Worm (Caenorhabditis elegans): ENCODE data around the gene F59F5.5.
A peak's percentile ranks its signal among the peaks of the same experiment; 100 is the strongest.

Gene F59F5.5

DNA sequence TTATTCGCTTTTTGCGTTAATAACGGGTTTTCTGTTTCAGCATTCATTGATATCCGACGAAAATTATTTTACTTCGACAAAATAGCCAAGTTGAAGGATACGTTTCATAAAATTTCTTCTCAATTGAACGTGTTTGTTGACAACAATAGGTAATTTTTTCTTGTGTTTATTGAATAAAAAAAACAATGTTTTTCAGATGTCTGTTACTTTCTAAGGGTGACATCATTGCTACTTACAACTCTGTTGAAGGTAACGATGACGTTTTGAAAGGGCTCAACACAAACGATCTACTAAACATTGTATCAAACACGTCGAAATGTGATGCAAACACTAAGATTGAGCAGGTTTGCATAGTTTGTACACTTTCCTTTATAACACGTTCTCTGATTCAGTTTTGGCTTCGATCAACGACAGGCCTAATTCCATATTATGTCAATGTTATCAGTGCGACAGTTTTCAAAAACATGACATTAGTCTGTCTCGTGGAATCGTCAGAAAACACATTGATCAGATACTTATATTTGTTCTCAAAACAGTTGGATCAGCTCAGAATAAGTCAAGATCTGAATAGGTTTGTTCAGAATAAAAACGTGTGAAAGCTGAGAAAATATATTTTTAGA lies 11.1 kb upstream of the F59F5.5 start:
- no peak for TF ChIP-seq Y48G9A.11 (GFP tag; IDR thresholded peaks at IDR 0.05)
- peak; percentile 18 for TF ChIP-seq hlh-30 (tag; optimal IDR thresholded peaks at IDR 0.05; ENCODE audit: insufficient read depth)
- peak in 1 of 2 experiments; percentile 28 for TF ChIP-seq hif-1 (tag; optimal IDR thresholded peaks at IDR 0.05)
- no peak for TF ChIP-seq lir-3 (tag; optimal IDR thresholded peaks at IDR 0.05)
- no peak for TF ChIP-seq mdt-29 (GFP tag; IDR thresholded peaks at IDR 0.05)
- peak; percentile 37 for TF ChIP-seq hlh-11 (tag; optimal IDR thresholded peaks at IDR 0.05)
- no peak for TF ChIP-seq tag-97 (GFP tag; IDR thresholded peaks at IDR 0.05)
- no peak for TF ChIP-seq F10B5.3 (tag; optimal IDR thresholded peaks at IDR 0.05)
- TF ChIP-seq daf-19 (GFP tag; conservative IDR thresholded peaks at IDR 0.05), result no peak
- TF ChIP-seq cey-2 (tag; optimal IDR thresholded peaks at IDR 0.05; ENCODE audit: borderline replicate concordance, insufficient read depth), result no peak
- TF ChIP-seq dmd-6 (GFP tag; IDR thresholded peaks at IDR 0.05), result peak; percentile 31; the same call in 1 of the 2 replicates
- no peak for TF ChIP-seq ceh-28 (tag; optimal IDR thresholded peaks at IDR 0.05)
- no peak for TF ChIP-seq sdz-12 (GFP tag; optimal IDR thresholded peaks at IDR 0.05)
- no peak for TF ChIP-seq aha-1 (tag)
- no peak for TF ChIP-seq lsy-2 (tag; optimal IDR thresholded peaks at IDR 0.05)
- TF ChIP-seq daf-8 (GFP tag; IDR thresholded peaks at IDR 0.05), result no peak
- no peak for TF ChIP-seq nhr-111 (GFP tag; optimal IDR thresholded peaks at IDR 0.05)
- TF ChIP-seq lin-13 (GFP tag; optimal IDR thresholded peaks at IDR 0.05), result no peak
- no peak for TF ChIP-seq nhr-28 (tag; optimal IDR thresholded peaks at IDR 0.05)
- TF ChIP-seq T26A8.4 (GFP tag; IDR thresholded peaks at IDR 0.05), result no peak
- TF ChIP-seq saeg-2 (GFP tag; IDR thresholded peaks at IDR 0.05), result no peak
- peak in 1 of 2 experiments; percentile 73 for TF ChIP-seq unc-62 (GFP tag; optimal IDR thresholded peaks at IDR 0.05 in 1 of 2)
- no peak for TF ChIP-seq unc-62 (tag; optimal IDR thresholded peaks at IDR 0.05)
- TF ChIP-seq nhr-237 (tag; optimal IDR thresholded peaks at IDR 0.05), result no peak
- no peak for TF ChIP-seq snpc-1.2 (GFP tag; IDR thresholded peaks at IDR 0.05)
- peak; percentile 50 for TF ChIP-seq dve-1 (tag; optimal IDR thresholded peaks at IDR 0.05; ENCODE audit: insufficient read depth)
- TF ChIP-seq daf-12 (tag; optimal IDR thresholded peaks at IDR 0.05), result no peak
- no peak for TF ChIP-seq lin-1 (GFP tag; IDR thresholded peaks at IDR 0.05)
- TF ChIP-seq lin-29 (GFP tag; IDR thresholded peaks at IDR 0.05), result no peak
- TF ChIP-seq hmg-1.1 (GFP tag; IDR thresholded peaks at IDR 0.05), result no peak
- no peak for TF ChIP-seq ceh-32 (tag; optimal IDR thresholded peaks at IDR 0.05; ENCODE audit: poor library complexity)
- TF ChIP-seq spr-3 (GFP tag; optimal IDR thresholded peaks at IDR 0.05), result no peak
- no peak for TF ChIP-seq mxl-2 (GFP tag; conservative IDR thresholded peaks at IDR 0.05)
- TF ChIP-seq set-16 (GFP tag; IDR thresholded peaks at IDR 0.05), result no peak
- no peak for TF ChIP-seq nhr-77 (tag; optimal IDR thresholded peaks at IDR 0.05)
- no peak for TF ChIP-seq tra-1 (GFP tag; IDR thresholded peaks at IDR 0.05)
- no peak for TF ChIP-seq lin-39 (tag; optimal IDR thresholded peaks at IDR 0.05)
- TF ChIP-seq F26F4.8 (GFP tag; conservative IDR thresholded peaks at IDR 0.05), result no peak
- TF ChIP-seq Y105C5A.15 (GFP tag; IDR thresholded peaks at IDR 0.05), result no peak
- no peak for TF ChIP-seq nhr-76 (tag; optimal IDR thresholded peaks at IDR 0.05)
- no peak for TF ChIP-seq rbr-2 (tag; optimal IDR thresholded peaks at IDR 0.05)
- no peak for TF ChIP-seq egl-43 (GFP tag; IDR thresholded peaks at IDR 0.05)
- TF ChIP-seq daf-16 (GFP tag; optimal IDR thresholded peaks at IDR 0.05), result no peak
- peak; percentile 46 for TF ChIP-seq daf-16 (tag; optimal IDR thresholded peaks at IDR 0.05)
- TF ChIP-seq lim-7 (GFP tag; IDR thresholded peaks at IDR 0.05), result no peak
- TF ChIP-seq zfp-3 (GFP tag; conservative IDR thresholded peaks at IDR 0.05), result no peak
- no peak for TF ChIP-seq nhr-48 (tag; optimal IDR thresholded peaks at IDR 0.05)
- TF ChIP-seq zfp-2 (tag; optimal IDR thresholded peaks at IDR 0.05), result no peak
- no peak for TF ChIP-seq pqm-1 (tag; optimal IDR thresholded peaks at IDR 0.05)
- TF ChIP-seq zag-1 (tag; optimal IDR thresholded peaks at IDR 0.05), result no peak
- TF ChIP-seq F49E8.2 (tag; optimal IDR thresholded peaks at IDR 0.05; ENCODE audit: borderline replicate concordance), result no peak

Data from whole organism, L4 larva.